Worm (Caenorhabditis elegans): Measurements from ENCODE around the gene fbxa-59.

The fbxa-59 gene

ce11 chrIII:978889-979288, 35.6 kb upstream of the fbxa-59 start (continued):
- TF ChIP-seq spr-3 (GFP tag; optimal IDR thresholded peaks at IDR 0.05), result no peak
- no peak for TF ChIP-seq madf-5 (GFP tag; IDR thresholded peaks at IDR 0.05)
- no peak for TF ChIP-seq ctbp-1 (GFP tag; IDR thresholded peaks at IDR 0.05)
- peak; percentile 31 for TF ChIP-seq mes-2 (tag; optimal IDR thresholded peaks at IDR 0.05; ENCODE audit: poor library complexity, severe bottlenecking)
- TF ChIP-seq F10B5.3 (tag; optimal IDR thresholded peaks at IDR 0.05), result no peak
- no peak for TF ChIP-seq dmd-8 (GFP tag; IDR thresholded peaks at IDR 0.05)

DNA sequence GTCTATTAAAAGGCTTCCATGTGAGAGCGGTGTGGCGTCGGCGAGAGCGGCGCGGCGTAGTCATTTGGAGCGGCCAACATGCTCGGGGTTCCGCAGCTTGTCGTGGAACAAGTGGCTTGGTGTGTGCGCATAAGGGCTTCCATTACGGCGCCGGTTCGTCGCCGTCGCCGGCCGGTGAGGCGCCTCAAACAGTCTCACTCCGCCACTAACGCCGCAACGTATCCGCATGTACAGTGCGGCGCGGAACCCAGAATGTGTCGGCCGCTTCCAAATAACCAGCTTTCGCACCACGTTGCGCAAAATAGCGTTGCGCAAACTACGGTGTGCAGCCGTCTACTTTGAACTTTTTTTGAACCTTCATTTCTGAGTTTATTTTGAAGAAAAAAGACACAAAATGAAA, 27.7 kb upstream of the fbxa-59 start:
- TF ChIP-seq snpc-1.2 (GFP tag; IDR thresholded peaks at IDR 0.05) (0 out of 2 replicates have a peak, but pooled peaks have one; percentile 57), Y48G9A.11 (GFP tag; IDR thresholded peaks at IDR 0.05) (0 out of 2 replicates have a peak, but pooled peaks have one; percentile 22), php-3 (GFP tag; IDR thresholded peaks at IDR 0.05) (peak; percentile 19; the same call in 1 of the 2 replicates), nhr-76 (tag; optimal IDR thresholded peaks at IDR 0.05) (no peak), set-16 (GFP tag; IDR thresholded peaks at IDR 0.05) (peak; percentile 91), egl-43 (GFP tag; IDR thresholded peaks at IDR 0.05) (0 out of 2 replicates have a peak, but pooled peaks have one; percentile 27), ces-1 (GFP tag; optimal IDR thresholded peaks at IDR 0.05) (no peak), mes-2 (tag; optimal IDR thresholded peaks at IDR 0.05; ENCODE audit: poor library complexity, severe bottlenecking) (no peak), Y75B8A.6 (GFP tag; IDR thresholded peaks at IDR 0.05) (no peak)

DNA sequence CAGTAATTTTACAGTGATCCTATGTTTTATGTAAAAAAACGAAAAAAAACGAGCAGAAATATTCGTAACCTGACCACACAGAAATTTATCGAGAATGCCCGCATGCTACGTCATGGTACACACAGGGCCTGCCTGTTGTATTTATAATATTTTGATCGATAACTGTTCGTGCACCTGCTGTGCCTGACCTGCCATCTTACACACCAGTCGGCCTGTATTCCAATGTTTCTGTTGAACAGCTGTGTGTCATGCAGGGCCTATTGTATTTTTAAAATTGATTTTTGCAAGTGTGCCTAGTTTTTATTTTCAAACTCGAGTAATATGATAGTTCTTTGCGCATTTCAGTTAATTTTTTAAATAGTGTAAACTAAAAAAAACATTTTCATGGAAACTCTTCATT, 23.0 kb upstream of the fbxa-59 start:
- no peak for TF ChIP-seq lin-39 (tag; optimal IDR thresholded peaks at IDR 0.05)
- no peak for TF ChIP-seq Y75B8A.6 (GFP tag; IDR thresholded peaks at IDR 0.05)
- TF ChIP-seq dmd-9 (GFP tag; IDR thresholded peaks at IDR 0.05), result no peak
- TF ChIP-seq hif-1 (tag; optimal IDR thresholded peaks at IDR 0.05), result no peak
- TF ChIP-seq ceh-32 (tag; optimal IDR thresholded peaks at IDR 0.05; ENCODE audit: poor library complexity), result no peak
- TF ChIP-seq mxl-2 (GFP tag; conservative IDR thresholded peaks at IDR 0.05), result no peak
- TF ChIP-seq F37D6.2 (tag; optimal IDR thresholded peaks at IDR 0.05), result no peak
- TF ChIP-seq ceh-28 (tag; optimal IDR thresholded peaks at IDR 0.05), result no peak
- TF ChIP-seq dmd-8 (GFP tag; IDR thresholded peaks at IDR 0.05), result no peak
- no peak for TF ChIP-seq cey-2 (tag; optimal IDR thresholded peaks at IDR 0.05; ENCODE audit: borderline replicate concordance, insufficient read depth)
- TF ChIP-seq mep-1 (tag; optimal IDR thresholded peaks at IDR 0.05), result no peak
- TF ChIP-seq nhr-11 (tag; optimal IDR thresholded peaks at IDR 0.05), result no peak
- TF ChIP-seq ztf-7 (tag; optimal IDR thresholded peaks at IDR 0.05), result no peak
- TF ChIP-seq fos-1 (tag; optimal IDR thresholded peaks at IDR 0.05), result no peak
- no peak for TF ChIP-seq ctbp-1 (GFP tag; IDR thresholded peaks at IDR 0.05)
- no peak for TF ChIP-seq nhr-42 (GFP tag; IDR thresholded peaks at IDR 0.05)
- no peak for TF ChIP-seq hlh-11 (tag; optimal IDR thresholded peaks at IDR 0.05)
- no peak for TF ChIP-seq nhr-28 (tag; optimal IDR thresholded peaks at IDR 0.05)

- TF ChIP-seq pqm-1 (tag; optimal IDR thresholded peaks at IDR 0.05), result no peak
- no peak for TF ChIP-seq dmd-8 (GFP tag; IDR thresholded peaks at IDR 0.05)
- TF ChIP-seq fos-1 (tag; optimal IDR thresholded peaks at IDR 0.05), result no peak
- peak in 1 of 2 experiments; percentile 94 for TF ChIP-seq unc-62 (GFP tag; optimal IDR thresholded peaks at IDR 0.05 in 1 of 2)
- TF ChIP-seq unc-62 (tag; optimal IDR thresholded peaks at IDR 0.05), result no peak
These were observed 21.4 kb upstream of the fbxa-59 start for ce11 chrIII:964637-965036.

ce11 chrIII:961948-962347, 18.7 kb upstream of the fbxa-59 start, which contains the start of gene fbxa-51:
TSS of gene fbxa-51 (plus strand) at chrIII:962269.
- TF ChIP-seq lin-38 (GFP tag; IDR thresholded peaks at IDR 0.05), result no peak
- no peak for TF ChIP-seq lin-15B (tag; optimal IDR thresholded peaks at IDR 0.05)
- no peak for TF ChIP-seq spr-1 (tag; optimal IDR thresholded peaks at IDR 0.05)
- no peak for TF ChIP-seq mdt-29 (GFP tag; IDR thresholded peaks at IDR 0.05)
- peak; percentile 39 for TF ChIP-seq pqm-1 (tag; optimal IDR thresholded peaks at IDR 0.05)
- peak; percentile 28 for TF ChIP-seq nhr-28 (tag; optimal IDR thresholded peaks at IDR 0.05)
- no peak for TF ChIP-seq lim-7 (GFP tag; IDR thresholded peaks at IDR 0.05)
- no peak for TF ChIP-seq lir-3 (tag; optimal IDR thresholded peaks at IDR 0.05)
- TF ChIP-seq daf-16 (GFP tag; optimal IDR thresholded peaks at IDR 0.05), result no peak
- peak; percentile 81 for TF ChIP-seq daf-16 (tag; optimal IDR thresholded peaks at IDR 0.05)
- no peak for TF ChIP-seq mxl-2 (GFP tag; conservative IDR thresholded peaks at IDR 0.05)
- TF ChIP-seq duxl-1 (tag; optimal IDR thresholded peaks at IDR 0.05; ENCODE audit: poor library complexity), result no peak
- TF ChIP-seq unc-62 (GFP tag; optimal IDR thresholded peaks at IDR 0.05 in 1 of 2), result no peak
- no peak for TF ChIP-seq unc-62 (tag; optimal IDR thresholded peaks at IDR 0.05)
- TF ChIP-seq php-3 (GFP tag; IDR thresholded peaks at IDR 0.05), result no peak
- no peak for TF ChIP-seq nhr-25 (tag; optimal IDR thresholded peaks at IDR 0.05; ENCODE audit: borderline replicate concordance, insufficient read depth)
- no peak for TF ChIP-seq set-16 (GFP tag; IDR thresholded peaks at IDR 0.05)
- no peak for TF ChIP-seq cey-2 (tag; optimal IDR thresholded peaks at IDR 0.05; ENCODE audit: borderline replicate concordance, insufficient read depth)
- TF ChIP-seq lin-1 (GFP tag; IDR thresholded peaks at IDR 0.05), result no peak
- no peak for TF ChIP-seq Y48G9A.11 (GFP tag; IDR thresholded peaks at IDR 0.05)

Data from whole organism, L4 larva.